Fruit fly (Drosophila melanogaster): Measurements from ENCODE around the gene CG3597.

Gene CG3597

DNA sequence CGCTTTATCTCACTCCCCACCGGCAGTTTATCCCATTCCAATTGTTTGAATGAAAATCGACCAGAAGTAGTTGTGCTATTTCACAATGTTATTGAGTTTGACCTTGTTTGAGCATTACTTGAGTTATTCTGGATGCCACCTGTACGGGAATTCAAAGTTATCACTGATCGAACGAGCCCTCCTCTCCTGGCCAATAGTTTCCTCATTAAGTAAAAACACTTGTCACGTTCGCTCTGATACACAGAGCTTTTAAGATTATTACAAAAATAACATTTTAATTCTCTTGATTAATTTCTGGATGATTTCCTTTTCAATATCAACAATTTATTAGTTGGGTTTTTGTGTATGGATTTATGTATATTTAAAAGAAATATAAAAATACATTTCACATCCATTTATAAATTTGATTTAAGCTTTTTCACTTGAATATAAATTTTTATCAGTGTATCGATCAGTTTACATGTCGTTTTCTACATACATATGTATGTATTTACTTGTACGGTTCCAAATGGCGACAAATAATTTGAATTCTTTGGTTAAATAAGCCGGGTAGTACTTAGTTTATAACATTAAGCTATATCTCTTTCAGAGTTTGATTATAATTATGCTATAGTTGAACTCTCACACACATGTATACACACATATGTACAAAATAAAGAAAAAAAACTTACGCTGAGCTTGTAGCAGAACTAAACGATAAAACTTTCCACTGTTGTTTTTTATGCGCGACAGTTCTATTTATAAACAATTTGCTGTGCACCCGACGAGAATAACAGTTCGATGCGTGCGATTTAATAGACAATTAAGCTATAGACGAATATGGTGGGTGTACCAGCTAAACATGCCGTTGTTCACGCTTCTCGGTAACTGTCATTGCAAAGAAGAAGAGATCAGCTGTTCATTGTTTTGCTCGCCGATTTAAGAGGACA is 2.8 kb upstream of the CG3597 start, which contains the start of the genes CG3609 and CG15390 (continued):
- TF ChIP-seq CG30020 (tag; optimal IDR thresholded peaks at IDR 0.05) (peak; percentile 63), hb (GFP tag; IDR thresholded peaks at IDR 0.05; ENCODE audit: partially characterized antibody) (no peak), wor (GFP tag; IDR thresholded peaks at IDR 0.05) (peak; percentile 9; the same call in 1 of the 2 replicates), pan (optimal IDR thresholded peaks at IDR 0.05) (no peak), pan (GFP tag; optimal IDR thresholded peaks at IDR 0.05 in 1 of 2, IDR thresholded peaks at IDR 0.05 in 1 of 2) (peak in 1 of 2 experiments; percentile 75), CG15479 (GFP tag; optimal IDR thresholded peaks at IDR 0.05) (no peak), trh (GFP tag; optimal IDR thresholded peaks at IDR 0.05) (peak; percentile 57), CG11456 (GFP tag; IDR thresholded peaks at IDR 0.05) (peak; percentile 96), gem (tag; optimal IDR thresholded peaks at IDR 0.05) (peak; percentile 85), CG10959 (GFP tag; IDR thresholded peaks at IDR 0.05) (peak; percentile 67; the same call in 1 of the 2 replicates), CTCF (GFP tag; optimal IDR thresholded peaks at IDR 0.05) (no peak), Tbp (GFP tag; optimal IDR thresholded peaks at IDR 0.05) (no peak), bab2 (GFP tag; optimal IDR thresholded peaks at IDR 0.05) (peak; percentile 88), CG3281 (GFP tag; optimal IDR thresholded peaks at IDR 0.05) (peak; percentile 66), CHES-1-like (GFP tag; optimal IDR thresholded peaks at IDR 0.05) (peak; percentile 94), Dek (tag; optimal IDR thresholded peaks at IDR 0.05) (peak; percentile 82), yki (optimal IDR thresholded peaks at IDR 0.05) (no peak), Fer2 (tag; optimal IDR thresholded peaks at IDR 0.05) (peak; percentile 42), seq (GFP tag; IDR thresholded peaks at IDR 0.05) (no peak), MESR4 (GFP tag; optimal IDR thresholded peaks at IDR 0.05) (peak; percentile 72), ems (GFP tag; optimal IDR thresholded peaks at IDR 0.05) (peak; percentile 91), CG31365 (tag; optimal IDR thresholded peaks at IDR 0.05) (peak; percentile 69), twi (tag; optimal IDR thresholded peaks at IDR 0.05) (peak; percentile 55), Sry-β (GFP tag; optimal IDR thresholded peaks at IDR 0.05) (peak; percentile 33), pb (GFP tag; optimal IDR thresholded peaks at IDR 0.05) (peak; percentile 78), CG11560 (tag; IDR thresholded peaks at IDR 0.05) (peak; percentile 68), MBD-R2 (GFP tag; IDR thresholded peaks at IDR 0.05) (peak; percentile 97), CG12299 (tag; optimal IDR thresholded peaks at IDR 0.05) (peak; percentile 78), CkIIα-i1 (GFP tag; IDR thresholded peaks at IDR 0.05) (0 out of 2 replicates have a peak, but pooled peaks have one; percentile 5), mld (GFP tag; IDR thresholded peaks at IDR 0.05; ENCODE audit: partially characterized antibody) (no peak), Eip74EF (GFP tag; optimal IDR thresholded peaks at IDR 0.05) (peak in 1 of 2 experiments; percentile 75), row (GFP tag; IDR thresholded peaks at IDR 0.05) (peak; percentile 98), usp (GFP tag; optimal IDR thresholded peaks at IDR 0.05) (no peak), slp2 (GFP tag; optimal IDR thresholded peaks at IDR 0.05) (peak; percentile 69), ara (GFP tag; IDR thresholded peaks at IDR 0.05) (peak; percentile 63; the same call in 1 of the 2 replicates), Chrac-16 (GFP tag; optimal IDR thresholded peaks at IDR 0.05) (peak; percentile 83), eve (GFP tag; optimal IDR thresholded peaks at IDR 0.05) (no peak), pita (GFP tag; optimal IDR thresholded peaks at IDR 0.05) (no peak), MTF-1 (GFP tag; optimal IDR thresholded peaks at IDR 0.05; ENCODE audit: borderline replicate concordance) (peak; percentile 69), tup (GFP tag; optimal IDR thresholded peaks at IDR 0.05) (peak; percentile 63), CG13775 (GFP tag; optimal IDR thresholded peaks at IDR 0.05) (peak; percentile 41), crc (GFP tag; optimal IDR thresholded peaks at IDR 0.05) (peak; percentile 79), Oli (tag; optimal IDR thresholded peaks at IDR 0.05) (peak; percentile 30), CG2116 (GFP tag; optimal IDR thresholded peaks at IDR 0.05) (peak; percentile 46), vnd (GFP tag; IDR thresholded peaks at IDR 0.05; ENCODE audit: partially characterized antibody) (no peak), Med (GFP tag) (peak; percentile 99), tio (GFP tag; optimal IDR thresholded peaks at IDR 0.05) (peak; percentile 23), emc (GFP tag; optimal IDR thresholded peaks at IDR 0.05) (peak; percentile 78), Camta (GFP tag; optimal IDR thresholded peaks at IDR 0.05) (peak; percentile 67)
